4 fruit fly cellular contexts compared by ENCODE assay signal in the genomic region with DNA sequence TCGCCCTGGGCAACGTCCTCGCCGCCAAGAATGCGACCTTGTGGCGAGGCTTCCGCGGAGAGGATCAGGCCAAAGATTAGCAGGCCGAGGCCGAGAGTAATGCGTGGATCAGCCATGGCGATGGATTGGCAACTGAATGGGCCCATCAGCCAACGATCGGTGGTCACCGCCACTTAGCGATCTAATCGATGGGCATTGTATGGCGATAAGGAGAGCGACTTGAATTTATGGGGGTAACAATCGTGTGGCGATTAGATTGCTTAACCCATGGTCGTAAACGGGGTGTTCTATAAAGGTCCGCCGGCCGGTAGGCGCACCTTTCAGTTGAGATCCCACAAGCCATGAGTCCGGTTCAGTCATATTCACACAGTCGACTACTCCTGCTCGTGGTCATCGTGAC.
TF ChIP-seq lines count a peak whose summit lies in the region.

Gene CG9673 (minus strand): TSS at position 138 of the 400 bp plus-strand sequence.
Gene CG4653 (plus strand): TSS at position 335 of the 400 bp plus-strand sequence.

- TF ChIP-seq CTCF in whole organism, embryonic (GFP tag; optimal IDR thresholded peaks at IDR 0.05; lab: Kevin White, UChicago): no peak

TF ChIP-seq in whole organism, adult, 20 proteins besides CTCF, POLR2A, EP300 and RAD21:
- TF ChIP-seq kay (GFP tag; lab: Kevin White, UChicago; ENCODE audit: borderline replicate concordance) (no peak), Mnt (GFP tag; optimal IDR thresholded peaks at IDR 0.05; lab: Kevin White, UChicago) (peak; percentile 34), cic (GFP tag; optimal IDR thresholded peaks at IDR 0.05; lab: Kevin White, UChicago) (peak; percentile 23)

TF ChIP-seq in whole organism, embryonic, 481 proteins besides CTCF, POLR2A, EP300 and RAD21 (continues in another document):
- TF ChIP-seq toy (GFP tag; IDR thresholded peaks at IDR 0.05; lab: Robert Waterston, UW): no peak
- no peak for TF ChIP-seq Bteb2 (GFP tag; optimal IDR thresholded peaks at IDR 0.05; lab: Kevin White, UChicago)
- TF ChIP-seq pfk (GFP tag; optimal IDR thresholded peaks at IDR 0.05; lab: Kevin White, UChicago): no peak
- peak; percentile 4 for TF ChIP-seq CG6813 (GFP tag; optimal IDR thresholded peaks at IDR 0.05; lab: Kevin White, UChicago)
- TF ChIP-seq GATAe (GFP tag; conservative IDR thresholded peaks at IDR 0.05; lab: Robert Waterston, UW): peak; percentile 64
- peak; percentile 50 for TF ChIP-seq grn (GFP tag; optimal IDR thresholded peaks at IDR 0.05; lab: Kevin White, UChicago)
- no peak for TF ChIP-seq Poxn (GFP tag; IDR thresholded peaks at IDR 0.05; lab: Robert Waterston, UW)
- no peak for TF ChIP-seq Mes4 (GFP tag; optimal IDR thresholded peaks at IDR 0.05; lab: Kevin White, UChicago)
- no peak for TF ChIP-seq Sox102F (GFP tag; optimal IDR thresholded peaks at IDR 0.05; lab: Kevin White, UChicago)
- no peak for TF ChIP-seq CG2199 (GFP tag; IDR thresholded peaks at IDR 0.05; lab: Robert Waterston, UW)
- TF ChIP-seq mirr (GFP tag; optimal IDR thresholded peaks at IDR 0.05; lab: Kevin White, UChicago): peak; percentile 5
- peak; percentile 68 for TF ChIP-seq exex (tag; optimal IDR thresholded peaks at IDR 0.05; lab: Kevin White, UChicago)
- no peak for TF ChIP-seq Sin3A (optimal IDR thresholded peaks at IDR 0.05; lab: Kevin White, UChicago)
- no peak for TF ChIP-seq dm (GFP tag; optimal IDR thresholded peaks at IDR 0.05; lab: Kevin White, UChicago)
- no peak for TF ChIP-seq ato (GFP tag; IDR thresholded peaks at IDR 0.05; lab: Robert Waterston, UW; ENCODE audit: partially characterized antibody)
- peak; percentile 12 for TF ChIP-seq CG10543 (GFP tag; optimal IDR thresholded peaks at IDR 0.05; lab: Kevin White, UChicago)
- TF ChIP-seq CG11696 (GFP tag; IDR thresholded peaks at IDR 0.05; lab: Robert Waterston, UW): no peak
- TF ChIP-seq p53 (GFP tag; optimal IDR thresholded peaks at IDR 0.05; lab: Kevin White, UChicago): no peak
- TF ChIP-seq sug (tag; optimal IDR thresholded peaks at IDR 0.05; lab: Kevin White, UChicago): peak; percentile 51
- TF ChIP-seq CG11093 (GFP tag; IDR thresholded peaks at IDR 0.05; lab: Robert Waterston, UW): no peak
- no peak for TF ChIP-seq gcm2 (GFP tag; optimal IDR thresholded peaks at IDR 0.05; lab: Kevin White, UChicago)
- no peak for TF ChIP-seq CG12219 (GFP tag; optimal IDR thresholded peaks at IDR 0.05; lab: Kevin White, UChicago)
- peak; percentile 62 for TF ChIP-seq cwo (GFP tag; optimal IDR thresholded peaks at IDR 0.05; lab: Kevin White, UChicago)
- no peak for TF ChIP-seq CG13287 (GFP tag; IDR thresholded peaks at IDR 0.05; lab: Robert Waterston, UW; ENCODE audit: partially characterized antibody)
- TF ChIP-seq slou (GFP tag; optimal IDR thresholded peaks at IDR 0.05; lab: Kevin White, UChicago): no peak
- no peak for TF ChIP-seq CG17328 (GFP tag; IDR thresholded peaks at IDR 0.05; lab: Robert Waterston, UW)
- TF ChIP-seq fd102C (GFP tag; optimal IDR thresholded peaks at IDR 0.05; lab: Kevin White, UChicago): no peak
- peak; percentile 6 for TF ChIP-seq Med (GFP tag; lab: Kevin White, UChicago)
- TF ChIP-seq zen (tag; optimal IDR thresholded peaks at IDR 0.05; lab: Kevin White, UChicago): no peak

TF ChIP-seq in whole organism, prepupa, 60 proteins besides CTCF, POLR2A, EP300 and RAD21:
- TF ChIP-seq CG3032 (tag; optimal IDR thresholded peaks at IDR 0.05; lab: Kevin White, UChicago) (no peak), CG15336 (GFP tag; IDR thresholded peaks at IDR 0.05; lab: Robert Waterston, UW) (no peak), CG10669 (GFP tag; optimal IDR thresholded peaks at IDR 0.05; lab: Kevin White, UChicago) (no peak), lz (GFP tag; optimal IDR thresholded peaks at IDR 0.05; lab: Kevin White, UChicago) (no peak), vri (GFP tag; optimal IDR thresholded peaks at IDR 0.05; lab: Kevin White, UChicago) (peak; percentile 38), fd59A (GFP tag; optimal IDR thresholded peaks at IDR 0.05; lab: Kevin White, UChicago) (no peak)
TF ChIP-seq in whole organism, prepupa: peak in this region for 1.

TF ChIP-seq in whole organism, wandering third instar larva, 38 proteins besides CTCF, POLR2A, EP300 and RAD21:
- TF ChIP-seq CrebA (GFP tag; optimal IDR thresholded peaks at IDR 0.05; lab: Kevin White, UChicago; ENCODE audit: borderline replicate concordance) (peak; percentile 24), usp (GFP tag; optimal IDR thresholded peaks at IDR 0.05; lab: Kevin White, UChicago) (no peak), Abd-B (GFP tag; optimal IDR thresholded peaks at IDR 0.05; lab: Kevin White, UChicago) (no peak), Dfd (GFP tag; optimal IDR thresholded peaks at IDR 0.05; lab: Kevin White, UChicago) (no peak)
